Fruit fly (Drosophila melanogaster): Measurements from ENCODE around the gene Vm34Ca.
A peak's percentile ranks its signal among the peaks of the same experiment; 100 is the strongest.
"Not testable (repeated sequence)": the region's sequence is repeated elsewhere in the genome, so short reads cannot be mapped to it uniquely, and the experiment has no call there.

The Vm34Ca gene

dm6 chr2L:13411566-13411965, at the start of gene Vm34Ca:
Vm34Ca (minus strand) TSS chr2L:13411631.
- no peak for TF ChIP-seq noc (tag; optimal IDR thresholded peaks at IDR 0.05)

- TF ChIP-seq noc (tag; optimal IDR thresholded peaks at IDR 0.05), result no peak
Observed at dm6 chr2L:13458991-13459731, 47.7 kb upstream of the Vm34Ca start, which contains the start of gene CG42810. CG42810 (plus strand) TSS chr2L:13459681.

dm6 chr2L:13457037-13457547, 45.7 kb upstream of the Vm34Ca start, which contains the start of gene CG42809:
CG42809 (plus strand) TSS chr2L:13457497.
- no peak for TF ChIP-seq noc (tag; optimal IDR thresholded peaks at IDR 0.05)

dm6 chr2L:13449397-13449796, 38.0 kb upstream of the Vm34Ca start, which contains the start of gene Hsp60D:
Hsp60D (minus strand) TSS chr2L:13449497.
- not testable (repeated sequence) for TF ChIP-seq noc (tag; optimal IDR thresholded peaks at IDR 0.05)

dm6 chr2L:13445249-13445846, 33.9 kb upstream of the Vm34Ca start, which contains the start of gene Hacd2:
Hacd2 (minus strand) TSS chr2L:13445651.
- TF ChIP-seq noc (tag; optimal IDR thresholded peaks at IDR 0.05), result no peak

dm6 chr2L:13436791-13437190, 25.4 kb upstream of the Vm34Ca start:
- TF ChIP-seq noc (tag; optimal IDR thresholded peaks at IDR 0.05), result peak; percentile 39

- peak; percentile 93 for TF ChIP-seq noc (tag; optimal IDR thresholded peaks at IDR 0.05)
Observed at dm6 chr2L:13434795-13435634, 23.6 kb upstream of the Vm34Ca start, which contains the start of gene Tehao. Tehao (plus strand) TSS chr2L:13435622.

dm6 chr2L:13430919-13431502, 19.6 kb upstream of the Vm34Ca start:
- TF ChIP-seq noc (tag; optimal IDR thresholded peaks at IDR 0.05), result no peak

- no peak for TF ChIP-seq noc (tag; optimal IDR thresholded peaks at IDR 0.05)
Observed at dm6 chr2L:13414525-13415481, 3.4 kb upstream of the Vm34Ca start, which contains the start of the genes CG16956, CG42784 and CG43850. CG16956 (minus strand) TSS chr2L:13414575. CG42784 (plus strand) TSS chr2L:13415431. CG43850 (plus strand) TSS chr2L:13415431.

- TF ChIP-seq noc (tag; optimal IDR thresholded peaks at IDR 0.05), result no peak
Observed at dm6 chr2L:13412219-13412618, 788 bp upstream of the Vm34Ca start, which contains the start of gene Flad2. Flad2 (plus strand) TSS chr2L:13412519.

dm6 chr2L:13399565-13399964, 11.9 kb downstream of the Vm34Ca start:
- TF ChIP-seq noc (tag; optimal IDR thresholded peaks at IDR 0.05), result no peak

- TF ChIP-seq noc (tag; optimal IDR thresholded peaks at IDR 0.05), result no peak
Observed at dm6 chr2L:13398614-13399161, 12.7 kb downstream of the Vm34Ca start, which contains the start of the genes CG10859 and CG7110. CG10859 (minus strand) TSS chr2L:13398664. CG7110 (plus strand) TSS chr2L:13398991.

dm6 chr2L:13397393-13397792, 14.0 kb downstream of the Vm34Ca start:
- no peak for TF ChIP-seq noc (tag; optimal IDR thresholded peaks at IDR 0.05)

dm6 chr2L:13396084-13396483, 15.3 kb downstream of the Vm34Ca start, which contains the start of gene CG16957:
CG16957 (minus strand) TSS chr2L:13396184.
- TF ChIP-seq noc (tag; optimal IDR thresholded peaks at IDR 0.05), result no peak

Measured in whole organism, larva.